Fruit fly (Drosophila melanogaster): Measurements from ENCODE around the gene Coq3.

The Coq3 gene

DNA sequence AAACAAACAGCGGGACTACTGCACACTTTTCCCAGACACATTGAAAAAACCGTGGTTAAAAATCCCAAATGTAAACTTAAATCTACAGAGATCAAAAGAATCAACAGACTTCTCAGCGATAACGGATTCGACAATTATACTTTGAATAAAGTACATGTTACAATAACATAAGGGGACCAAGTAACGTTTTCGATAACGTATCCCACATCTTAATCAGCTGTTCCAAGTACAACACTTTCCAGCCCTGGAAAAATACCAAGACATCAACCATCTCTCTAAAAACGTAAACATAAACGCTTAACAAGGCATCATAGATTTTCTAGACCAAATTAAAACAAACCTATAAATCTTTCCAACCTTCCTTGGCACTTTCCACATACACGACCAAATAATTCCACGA is 4.6 kb downstream of the Coq3 start (continued):
- TF ChIP-seq Trl (optimal IDR thresholded peaks at IDR 0.05) (no peak), Trl (GFP tag; optimal IDR thresholded peaks at IDR 0.05) (no peak), MESR4 (GFP tag; optimal IDR thresholded peaks at IDR 0.05) (peak; percentile 21), CG31388 (GFP tag; optimal IDR thresholded peaks at IDR 0.05) (no peak), CG10431 (GFP tag; optimal IDR thresholded peaks at IDR 0.05) (peak; percentile 96), CG30020 (tag; optimal IDR thresholded peaks at IDR 0.05) (peak; percentile 26), CG10543 (GFP tag; optimal IDR thresholded peaks at IDR 0.05) (no peak), Fer2 (tag; optimal IDR thresholded peaks at IDR 0.05) (no peak), br (optimal IDR thresholded peaks at IDR 0.05) (no peak), CG10321 (GFP tag; IDR thresholded peaks at IDR 0.05) (no peak), ab (GFP tag; optimal IDR thresholded peaks at IDR 0.05) (no peak), Deaf1 (tag; optimal IDR thresholded peaks at IDR 0.05) (no peak), zfh1 (GFP tag; IDR thresholded peaks at IDR 0.05) (no peak), CG10979 (tag; optimal IDR thresholded peaks at IDR 0.05) (peak; percentile 27), CG2120 (GFP tag; optimal IDR thresholded peaks at IDR 0.05) (no peak), Ets97D (GFP tag; optimal IDR thresholded peaks at IDR 0.05) (peak; percentile 27), hb (GFP tag; IDR thresholded peaks at IDR 0.05; ENCODE audit: partially characterized antibody) (no peak), CG6683 (GFP tag; optimal IDR thresholded peaks at IDR 0.05) (no peak), CG16863 (GFP tag; optimal IDR thresholded peaks at IDR 0.05) (no peak), CG10959 (GFP tag; IDR thresholded peaks at IDR 0.05) (no peak), Adf1 (GFP tag; IDR thresholded peaks at IDR 0.05) (no peak), trem (tag; optimal IDR thresholded peaks at IDR 0.05) (peak; percentile 41), ci (GFP tag; IDR thresholded peaks at IDR 0.05) (no peak), Sry-δ (GFP tag; optimal IDR thresholded peaks at IDR 0.05) (peak; percentile 42), dati (GFP tag; IDR thresholded peaks at IDR 0.05) (no peak), nmo (GFP tag; optimal IDR thresholded peaks at IDR 0.05) (peak; percentile 23), pum (GFP tag; optimal IDR thresholded peaks at IDR 0.05) (no peak), CG2199 (GFP tag; IDR thresholded peaks at IDR 0.05) (no peak), hkb (optimal IDR thresholded peaks at IDR 0.05) (no peak), hkb (GFP tag; IDR thresholded peaks at IDR 0.05) (no peak), nau (GFP tag; optimal IDR thresholded peaks at IDR 0.05) (no peak), Side (GFP tag; optimal IDR thresholded peaks at IDR 0.05) (no peak), Myb (GFP tag; optimal IDR thresholded peaks at IDR 0.05) (peak; percentile 78), BEAF-32 (GFP tag; optimal IDR thresholded peaks at IDR 0.05) (peak; percentile 29), TFAM (GFP tag; optimal IDR thresholded peaks at IDR 0.05) (no peak), insv (GFP tag; optimal IDR thresholded peaks at IDR 0.05) (no peak), CG18262 (tag; optimal IDR thresholded peaks at IDR 0.05) (no peak), gsb-n (tag; optimal IDR thresholded peaks at IDR 0.05) (no peak), CG9437 (GFP tag; optimal IDR thresholded peaks at IDR 0.05) (peak; percentile 99), nerfin-1 (tag; optimal IDR thresholded peaks at IDR 0.05) (peak; percentile 78), prd (optimal IDR thresholded peaks at IDR 0.05) (no peak), prd (GFP tag; IDR thresholded peaks at IDR 0.05) (no peak), Opbp (GFP tag; IDR thresholded peaks at IDR 0.05; ENCODE audit: partially characterized antibody) (no peak), CG7963 (GFP tag; IDR thresholded peaks at IDR 0.05; ENCODE audit: partially characterized antibody) (no peak), CG4404 (GFP tag; IDR thresholded peaks at IDR 0.05) (no peak), kah (GFP tag; optimal IDR thresholded peaks at IDR 0.05) (no peak), Dref (GFP tag; IDR thresholded peaks at IDR 0.05) (peak; percentile 52), CG15514 (GFP tag; optimal IDR thresholded peaks at IDR 0.05) (peak; percentile 41), CG1603 (tag; optimal IDR thresholded peaks at IDR 0.05) (peak; percentile 43), ac (GFP tag; optimal IDR thresholded peaks at IDR 0.05) (no peak), otp (GFP tag; IDR thresholded peaks at IDR 0.05) (no peak), CG16779 (GFP tag; IDR thresholded peaks at IDR 0.05) (no peak), amos (GFP tag; IDR thresholded peaks at IDR 0.05; ENCODE audit: partially characterized antibody) (no peak; the same call in 1 of the 2 replicates)

All from whole organism, embryonic.